Worm (Caenorhabditis elegans) whole organism, mixed stage, embryonic: Measurements from ENCODE around the gene F18E3.10.

Source experiments
- ceh-83 ChIP-seq: fragments of 200-800 bp; sonication (Bioruptor generic); optimal IDR thresholded peaks from 2 replicates; lab custom pipeline; 2018; ENCODE audit warnings: mild to moderate bottlenecking, missing genetic modification characterization, missing compliant biosample characterization
- drap-1 ChIP-seq: fragments of 200-800 bp; sonication (Bioruptor generic); optimal IDR thresholded peaks from 3 replicates; lab custom pipeline; 2018; ENCODE audit warnings: mild to moderate bottlenecking, missing genetic modification characterization, missing compliant biosample characterization
- elt-3 ChIP-seq: fragments of 150-350 bp; optimal IDR thresholded peaks from 2 replicates; lab custom pipeline; 2014; ENCODE audit warnings: missing biosample characterization, missing genetic modification characterization
- mls-2 ChIP-seq: sonication (generic microtip); optimal IDR thresholded peaks from 2 replicates; lab custom pipeline; 2016; ENCODE audit warnings: mild to moderate bottlenecking, missing genetic modification characterization, moderate library complexity, missing compliant biosample characterization
- nhr-12 ChIP-seq: fragments of 150-350 bp; optimal IDR thresholded peaks from 2 replicates; lab custom pipeline; 2014; ENCODE audit warnings: missing biosample characterization, missing genetic modification characterization
- nhr-2 ChIP-seq: fragments of 150-350 bp; optimal IDR thresholded peaks from 2 replicates; lab custom pipeline; 2014; ENCODE audit warnings: missing biosample characterization, missing genetic modification characterization
- nhr-237 ChIP-seq: fragments of 150-350 bp; optimal IDR thresholded peaks from 2 replicates; lab custom pipeline; 2014; ENCODE audit warnings: missing biosample characterization, missing genetic modification characterization
- nhr-28 ChIP-seq: fragments of 150-350 bp; optimal IDR thresholded peaks from 2 replicates; lab custom pipeline; 2014; ENCODE audit warnings: missing biosample characterization, missing genetic modification characterization
- nhr-76 ChIP-seq: sonication (generic microtip); optimal IDR thresholded peaks from 2 replicates; lab custom pipeline; 2017; ENCODE audit warnings: missing biosample characterization, missing genetic modification characterization
- pha-4 ChIP-seq: fragments of 150-350 bp; optimal IDR thresholded peaks from 2 replicates; lab custom pipeline; 2018; ENCODE audit warnings: missing biosample characterization, missing genetic modification reagents, missing genetic modification characterization
- snpc-4 ChIP-seq: fragments of 150-350 bp; optimal IDR thresholded peaks from 2 replicates; lab custom pipeline; 2014; ENCODE audit warnings: missing biosample characterization, missing genetic modification characterization
- tbx-8 ChIP-seq: fragments of 200-800 bp; sonication (Bioruptor generic); optimal IDR thresholded peaks from 2 replicates; lab custom pipeline; 2018; ENCODE audit warnings: mild to moderate bottlenecking, missing genetic modification characterization, moderate library complexity, missing compliant biosample characterization
- unc-62 ChIP-seq: fragments of 150-350 bp; optimal IDR thresholded peaks from 2 replicates; lab custom pipeline; 2014; ENCODE audit warnings: missing biosample characterization, missing genetic modification reagents, missing genetic modification characterization

DNA sequence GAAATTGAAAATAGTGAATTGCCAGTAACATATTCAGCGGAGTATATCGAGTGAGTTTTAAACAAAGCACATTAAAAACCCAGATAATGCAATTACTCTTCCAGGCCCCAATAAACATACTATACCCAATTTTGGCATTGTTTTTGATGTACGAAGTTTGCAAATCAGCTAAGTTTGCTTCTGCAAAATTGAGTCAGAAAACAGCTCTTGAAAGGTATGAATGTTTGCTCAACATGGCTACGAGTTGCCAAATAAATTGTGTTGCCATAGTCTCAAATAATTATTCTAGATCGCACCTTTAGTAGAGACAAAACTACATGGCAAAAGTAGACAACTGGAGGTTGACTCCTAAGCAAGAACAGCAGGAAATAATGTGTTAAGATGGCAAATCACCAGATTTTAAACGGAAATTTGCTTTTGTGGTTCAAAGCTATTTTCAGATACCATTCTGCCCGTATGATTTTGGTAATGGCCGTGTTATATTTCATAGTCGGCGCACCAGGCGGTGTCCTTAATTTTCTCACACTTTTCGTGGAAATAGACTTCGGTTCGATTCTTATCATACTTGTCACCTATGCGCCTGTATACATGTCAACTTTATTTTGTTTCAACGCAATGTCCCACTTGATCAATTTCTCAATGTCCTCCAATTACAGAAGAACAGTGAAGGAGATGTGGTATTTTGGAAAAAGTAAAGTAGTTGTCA, 8.4 kb upstream of the F18E3.10 start:
- TF ChIP-seq nhr-12 (tag; lab: Kevin White, UChicago) (no peak), drap-1 (no peak), snpc-4 (no peak), unc-62 (GFP tag; lab: Kevin White, UChicago) (no peak), nhr-2 (tag; lab: Kevin White, UChicago) (no peak), nhr-28 (tag; lab: Kevin White, UChicago) (no peak), ceh-83 (GFP tag; lab: Kevin White, UChicago) (no peak), nhr-76 (tag; lab: Kevin White, UChicago) (no peak), elt-3 (tag; lab: Kevin White, UChicago) (no peak), nhr-237 (tag; lab: Kevin White, UChicago) (no peak), tbx-8 (GFP tag; lab: Kevin White, UChicago) (no peak), pha-4 (tag; lab: Kevin White, UChicago) (no peak), mls-2 (tag; lab: Kevin White, UChicago) (no peak)
